Worm (Caenorhabditis elegans) whole organism, mixed stage, embryonic: Measurements from ENCODE around the gene sri-47.
"Not testable (repeated sequence)": the region's sequence is repeated elsewhere in the genome, so short reads cannot be mapped to it uniquely, and the experiment has no call there.

ENCODE experiments used
- M03D4.4 ChIP-seq: sonication (generic microtip); optimal IDR thresholded peaks from 2 replicates; lab custom pipeline; 2017; ENCODE audit warnings: mild to moderate bottlenecking, missing genetic modification characterization, missing compliant biosample characterization
- bed-3 ChIP-seq: fragments of 200-800 bp; sonication (Bioruptor generic); optimal IDR thresholded peaks from 3 replicates; lab custom pipeline; 2018; ENCODE audit warnings: mild to moderate bottlenecking, missing genetic modification characterization, moderate library complexity, missing compliant biosample characterization
- blmp-1 ChIP-seq: fragments of 150-350 bp; optimal IDR thresholded peaks from 2 replicates; lab custom pipeline; 2014; ENCODE audit warnings: missing biosample characterization, missing genetic modification characterization
- ceh-39 ChIP-seq: fragments of 150-350 bp; optimal IDR thresholded peaks from 2 replicates; lab custom pipeline; 2014; ENCODE audit warnings: missing biosample characterization, missing genetic modification characterization
- ceh-43 ChIP-seq: fragments of 200-800 bp; sonication (Bioruptor generic); optimal IDR thresholded peaks from 2 replicates; lab custom pipeline; 2018; ENCODE audit warnings: mild to moderate bottlenecking, missing genetic modification characterization, moderate library complexity, missing compliant biosample characterization
- ceh-83 ChIP-seq: fragments of 200-800 bp; sonication (Bioruptor generic); optimal IDR thresholded peaks from 2 replicates; lab custom pipeline; 2018; ENCODE audit warnings: mild to moderate bottlenecking, missing genetic modification characterization, missing compliant biosample characterization
- ces-1 ChIP-seq: fragments of 150-350 bp; optimal IDR thresholded peaks from 2 replicates; lab custom pipeline; 2014; ENCODE audit warnings: missing biosample characterization, missing genetic modification reagents, missing genetic modification characterization
- cnd-1 ChIP-seq: fragments of 200-800 bp; sonication (Bioruptor generic); optimal IDR thresholded peaks from 2 replicates; lab custom pipeline; 2018; ENCODE audit warnings: mild to moderate bottlenecking, missing genetic modification characterization, missing compliant biosample characterization
- elt-1 ChIP-seq: sonication (generic microtip); optimal IDR thresholded peaks from 2 replicates; lab custom pipeline; 2017; ENCODE audit warnings: missing genetic modification characterization, mild to moderate bottlenecking, missing compliant biosample characterization, antibody characterized with exemption, moderate library complexity, borderline replicate concordance; ENCODE audit not compliant: insufficient read depth
- elt-3 ChIP-seq: fragments of 150-350 bp; optimal IDR thresholded peaks from 2 replicates; lab custom pipeline; 2014; ENCODE audit warnings: missing biosample characterization, missing genetic modification characterization
- flh-1 ChIP-seq: fragments of 200-800 bp; sonication (Bioruptor generic); optimal IDR thresholded peaks from 2 replicates; lab custom pipeline; 2018; ENCODE audit warnings: mild to moderate bottlenecking, missing genetic modification characterization, moderate library complexity, missing compliant biosample characterization
- ham-2 ChIP-seq: fragments of 200-800 bp; sonication (Bioruptor generic); optimal IDR thresholded peaks from 2 replicates; lab custom pipeline; 2018; ENCODE audit warnings: mild to moderate bottlenecking, missing genetic modification characterization, missing compliant biosample characterization
- hlh-1 ChIP-seq: fragments of 150-350 bp; optimal IDR thresholded peaks from 2 replicates; lab custom pipeline; 2014; ENCODE audit warnings: missing biosample characterization, missing genetic modification reagents, missing genetic modification characterization
- lin-13 ChIP-seq: fragments of 150-350 bp; optimal IDR thresholded peaks from 2 replicates; lab custom pipeline; 2014; ENCODE audit warnings: missing biosample characterization, missing genetic modification characterization
- lin-32 ChIP-seq: fragments of 200-800 bp; sonication (Bioruptor generic); optimal IDR thresholded peaks from 2 replicates; lab custom pipeline; 2018; ENCODE audit warnings: mild to moderate bottlenecking, missing genetic modification characterization, missing compliant biosample characterization
- lsy-2 ChIP-seq: fragments of 150-350 bp; optimal IDR thresholded peaks from 2 replicates; lab custom pipeline; 2014; ENCODE audit warnings: missing biosample characterization, missing genetic modification characterization
- mab-5 ChIP-seq: fragments of 150-350 bp; optimal IDR thresholded peaks from 2 replicates; lab custom pipeline; 2014; ENCODE audit warnings: missing biosample characterization, missing genetic modification characterization
- mep-1 ChIP-seq: fragments of 150-350 bp; optimal IDR thresholded peaks from 2 replicates; lab custom pipeline; 2017; ENCODE audit warnings: missing biosample characterization, missing genetic modification reagents, missing genetic modification characterization, inconsistent platforms
- mls-2 ChIP-seq: sonication (generic microtip); optimal IDR thresholded peaks from 2 replicates; lab custom pipeline; 2016; ENCODE audit warnings: mild to moderate bottlenecking, missing genetic modification characterization, moderate library complexity, missing compliant biosample characterization
- nhr-12 ChIP-seq: fragments of 150-350 bp; optimal IDR thresholded peaks from 2 replicates; lab custom pipeline; 2014; ENCODE audit warnings: missing biosample characterization, missing genetic modification characterization
- nhr-2 ChIP-seq: fragments of 150-350 bp; optimal IDR thresholded peaks from 2 replicates; lab custom pipeline; 2014; ENCODE audit warnings: missing biosample characterization, missing genetic modification characterization
- nhr-28 ChIP-seq: fragments of 150-350 bp; optimal IDR thresholded peaks from 2 replicates; lab custom pipeline; 2014; ENCODE audit warnings: missing biosample characterization, missing genetic modification characterization
- nhr-76 ChIP-seq: sonication (generic microtip); optimal IDR thresholded peaks from 2 replicates; lab custom pipeline; 2017; ENCODE audit warnings: missing biosample characterization, missing genetic modification characterization
- pha-4 ChIP-seq: fragments of 150-350 bp; optimal IDR thresholded peaks from 2 replicates; lab custom pipeline; 2018; ENCODE audit warnings: missing biosample characterization, missing genetic modification reagents, missing genetic modification characterization
- sem-2 ChIP-seq: fragments of 200-800 bp; sonication (Bioruptor generic); optimal IDR thresholded peaks from 2 replicates; lab custom pipeline; 2018; ENCODE audit warnings: mild to moderate bottlenecking, missing genetic modification characterization, missing compliant biosample characterization
- snpc-4 ChIP-seq: fragments of 150-350 bp; optimal IDR thresholded peaks from 2 replicates; lab custom pipeline; 2014; ENCODE audit warnings: missing biosample characterization, missing genetic modification characterization
- sptf-1 ChIP-seq: sonication (generic microtip); optimal IDR thresholded peaks from 2 replicates; lab custom pipeline; 2017; ENCODE audit warnings: mild to moderate bottlenecking, missing genetic modification characterization, moderate library complexity, missing compliant biosample characterization
- tbx-8 ChIP-seq: fragments of 200-800 bp; sonication (Bioruptor generic); optimal IDR thresholded peaks from 2 replicates; lab custom pipeline; 2018; ENCODE audit warnings: mild to moderate bottlenecking, missing genetic modification characterization, moderate library complexity, missing compliant biosample characterization
- unc-120 ChIP-seq: sonication (generic microtip); optimal IDR thresholded peaks from 2 replicates; lab custom pipeline; 2017; ENCODE audit warnings: missing genetic modification characterization, missing compliant biosample characterization; ENCODE audit not compliant: poor library complexity, severe bottlenecking
- unc-62 ChIP-seq: fragments of 150-350 bp; optimal IDR thresholded peaks from 2 replicates; lab custom pipeline; 2014; ENCODE audit warnings: missing biosample characterization, missing genetic modification reagents, missing genetic modification characterization
- zip-8 ChIP-seq: fragments of 150-350 bp; optimal IDR thresholded peaks from 2 replicates; lab custom pipeline; 2014; ENCODE audit warnings: missing biosample characterization, missing genetic modification characterization
- ztf-11 ChIP-seq: fragments of 150-350 bp; optimal IDR thresholded peaks from 2 replicates; lab custom pipeline; 2014; ENCODE audit warnings: missing biosample characterization, missing genetic modification characterization

Gene sri-47

DNA sequence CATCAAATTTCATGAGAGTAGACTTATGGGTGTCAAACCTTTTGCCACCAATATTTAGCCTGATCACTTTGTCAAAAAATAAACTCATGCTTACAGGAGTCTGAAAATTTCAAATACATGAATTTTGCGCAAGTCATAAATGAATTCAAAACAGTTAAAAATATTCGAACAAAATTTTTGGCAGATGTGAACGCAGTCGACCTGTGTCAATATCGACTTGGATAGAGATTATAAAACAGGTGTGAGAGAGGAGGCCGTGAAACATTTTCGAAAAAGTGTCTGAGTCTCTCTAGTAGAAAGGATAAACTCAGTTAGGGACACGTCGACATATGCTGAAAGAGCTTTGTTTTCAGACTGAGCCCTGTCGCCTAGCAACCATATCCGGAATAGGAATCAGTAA lies 9.9 kb upstream of the sri-47 start, which contains the start of gene F22E5.12:
F22E5.12 (minus strand) TSS at position 101 of the 400 bp plus-strand sequence.
- not testable (repeated sequence) for TF ChIP-seq unc-62 (GFP tag; lab: Kevin White, UChicago); tbx-8 (GFP tag; lab: Kevin White, UChicago); unc-120

DNA sequence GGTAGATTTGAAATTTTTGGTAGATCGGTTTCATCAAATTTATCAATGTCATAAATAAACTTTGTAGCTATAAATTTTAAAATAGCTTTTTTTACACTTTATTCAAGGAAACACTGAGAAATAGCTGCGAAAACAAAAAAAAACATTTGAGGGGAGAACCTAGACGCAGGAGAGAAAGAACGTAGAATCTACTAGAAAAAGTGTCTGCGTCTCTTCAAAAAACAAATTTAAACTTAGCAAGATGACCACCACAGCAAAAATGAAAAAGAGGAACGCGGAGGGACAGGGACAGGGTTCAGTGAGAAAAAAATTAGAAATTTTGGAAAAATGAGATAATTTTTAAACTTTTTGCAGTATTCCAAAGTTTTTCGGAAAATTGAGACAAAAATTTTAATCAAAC lies 7.7 kb upstream of the sri-47 start:
- TF ChIP-seq mep-1: no peak
- no peak for TF ChIP-seq nhr-2 (tag; lab: Kevin White, UChicago)
- no peak for TF ChIP-seq pha-4 (tag; lab: Kevin White, UChicago)
- no peak for TF ChIP-seq mab-5 (tag; lab: Kevin White, UChicago)
- no peak for TF ChIP-seq hlh-1 (tag; lab: Kevin White, UChicago)
- no peak for TF ChIP-seq lin-32
- no peak for TF ChIP-seq ceh-43 (GFP tag; lab: Kevin White, UChicago)
- TF ChIP-seq nhr-28: no peak
- no peak for TF ChIP-seq mls-2 (tag; lab: Kevin White, UChicago)
- TF ChIP-seq nhr-12 (tag; lab: Kevin White, UChicago): no peak
- TF ChIP-seq sptf-1 (tag; lab: Kevin White, UChicago): no peak
- no peak for TF ChIP-seq ham-2 (GFP tag; lab: Kevin White, UChicago)
- TF ChIP-seq flh-1: no peak
- TF ChIP-seq bed-3 (GFP tag; lab: Kevin White, UChicago): no peak
- TF ChIP-seq zip-8 (tag; lab: Kevin White, UChicago): no peak
- TF ChIP-seq unc-120: no peak
- TF ChIP-seq ceh-83: no peak

DNA sequence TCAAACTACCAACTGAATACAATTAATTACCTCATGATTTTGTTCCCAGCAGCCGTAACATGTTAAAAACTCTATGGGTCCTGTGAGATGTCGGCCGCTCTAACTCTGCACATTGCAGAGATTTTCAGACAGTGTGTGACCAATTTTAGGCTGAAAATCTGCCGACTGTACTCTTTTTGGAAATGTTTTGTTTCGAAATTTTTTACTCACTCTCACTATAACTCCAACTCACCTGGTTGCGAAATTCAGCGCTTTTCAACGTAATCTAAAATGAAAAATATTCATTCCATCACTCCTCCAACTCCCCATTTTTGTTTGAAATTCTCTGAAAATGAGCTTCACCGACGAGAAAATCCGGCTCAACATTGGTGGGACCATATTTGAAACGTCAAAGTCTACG lies 7.2 kb upstream of the sri-47 start, which contains the start of the genes F22E5.13 and F22E5.6:
F22E5.13 (minus strand) TSS at position 101 of the 400 bp plus-strand sequence.
F22E5.6 (plus strand) TSS at position 297 of the 400 bp plus-strand sequence.
- TF ChIP-seq blmp-1 (tag; lab: Kevin White, UChicago) (no peak), tbx-8 (GFP tag; lab: Kevin White, UChicago) (no peak), elt-3 (tag; lab: Kevin White, UChicago) (no peak), nhr-76 (tag; lab: Kevin White, UChicago) (no peak), lin-32 (no peak), ceh-39 (no peak), lsy-2 (tag; lab: Kevin White, UChicago) (no peak), lin-13 (tag; lab: Kevin White, UChicago) (no peak), nhr-28 (no peak), nhr-2 (tag; lab: Kevin White, UChicago) (no peak), ces-1 (no peak), ztf-11 (tag; lab: Kevin White, UChicago) (no peak), ceh-43 (GFP tag; lab: Kevin White, UChicago) (no peak), unc-62 (GFP tag; lab: Kevin White, UChicago) (no peak), elt-1 (no peak), sem-2 (no peak), ceh-83 (no peak)

ce11 chrII:2659364-2659763 lies 2.7 kb downstream of the sri-47 start, which contains the start of gene gcy-21:
TSS of gene gcy-21 (plus strand) at chrII:2659664.
- TF ChIP-seq ceh-39 (no peak), ces-1 (no peak), lin-32 (no peak), mab-5 (tag; lab: Kevin White, UChicago) (no peak), blmp-1 (tag; lab: Kevin White, UChicago) (no peak), tbx-8 (GFP tag; lab: Kevin White, UChicago) (no peak), elt-1 (no peak), M03D4.4 (no peak), sptf-1 (tag; lab: Kevin White, UChicago) (no peak), ceh-83 (no peak), elt-3 (tag; lab: Kevin White, UChicago) (no peak), ztf-11 (tag; lab: Kevin White, UChicago) (no peak), lsy-2 (tag; lab: Kevin White, UChicago) (no peak), nhr-76 (tag; lab: Kevin White, UChicago) (no peak), snpc-4 (tag; lab: Kevin White, UChicago) (no peak), cnd-1 (tag; lab: Kevin White, UChicago) (no peak), unc-120 (no peak), nhr-12 (tag; lab: Kevin White, UChicago) (no peak), unc-62 (GFP tag; lab: Kevin White, UChicago) (no peak)

- not testable (repeated sequence) for TF ChIP-seq unc-62 (GFP tag; lab: Kevin White, UChicago); lin-32; blmp-1 (tag; lab: Kevin White, UChicago)
These were observed 8.4 kb downstream of the sri-47 start, which contains the start of gene F22E5.2 for ce11 chrII:2665081-2665480. TSS of gene F22E5.2 (plus strand) at chrII:2665381.
